Worm (Caenorhabditis elegans) whole organism, L1 larva: ENCODE measurements around the gene Y39B6A.1.

Experiments
- ama-1 ChIP-seq: fragments of 150-350 bp; optimal IDR thresholded peaks from 2 replicates; lab custom pipeline; 2014
- elt-2 ChIP-seq: sonication (generic microtip); optimal IDR thresholded peaks from 2 replicates; lab custom pipeline; 2016; ENCODE audit warnings: missing genetic modification characterization, mild to moderate bottlenecking, inconsistent platforms, missing compliant biosample characterization, missing genetic modification reagents
- mef-2 ChIP-seq: fragments of 150-350 bp; optimal IDR thresholded peaks from 2 replicates; lab custom pipeline; 2014; ENCODE audit warnings: missing biosample characterization, missing genetic modification characterization
- mep-1 ChIP-seq: fragments of 150-350 bp; optimal IDR thresholded peaks from 2 replicates; lab custom pipeline; 2014; ENCODE audit warnings: missing biosample characterization, missing genetic modification characterization
- nhr-47 ChIP-seq: sonication (generic microtip); optimal IDR thresholded peaks from 2 replicates; lab custom pipeline; 2016; ENCODE audit warnings: mild to moderate bottlenecking, missing genetic modification characterization, moderate library complexity, missing compliant biosample characterization
- nhr-76 ChIP-seq: sonication (generic microtip); optimal IDR thresholded peaks from 2 replicates; lab custom pipeline; 2017; ENCODE audit warnings: missing biosample characterization, missing genetic modification characterization
- pqm-1 ChIP-seq: sonication (generic microtip); optimal IDR thresholded peaks from 3 replicates; lab custom pipeline; 2017; ENCODE audit warnings: missing biosample characterization, missing genetic modification characterization
- skn-1 ChIP-seq: fragments of 150-350 bp; optimal IDR thresholded peaks from 2 replicates; lab custom pipeline; 2014; ENCODE audit warnings: missing biosample characterization, missing genetic modification characterization
- tbx-2 ChIP-seq: sonication (generic microtip); optimal IDR thresholded peaks from 2 replicates; lab custom pipeline; 2016; ENCODE audit warnings: missing genetic modification characterization, missing compliant biosample characterization

ce11 chrV:19152328-19152727 is 51.1 kb downstream of the Y39B6A.1 start, which contains the start of gene Y39B6A.69:
- TF ChIP-seq tbx-2 (no peak), nhr-76 (tag; lab: Kevin White, UChicago) (no peak), pqm-1 (no peak), mef-2 (tag; lab: Kevin White, UChicago) (no peak), elt-2 (tag; lab: Kevin White, UChicago) (no peak), mep-1 (tag; lab: Kevin White, UChicago) (no peak), ama-1 (lab: Kevin White, UChicago) (no peak), skn-1 (tag; lab: Kevin White, UChicago) (no peak), nhr-47 (tag; lab: Kevin White, UChicago) (no peak)
